Fruit fly (Drosophila melanogaster): ENCODE results near the gene CG32982.

- TF ChIP-seq CG32121 (GFP tag; IDR thresholded peaks at IDR 0.05): no peak
- TF ChIP-seq Snoo (tag; optimal IDR thresholded peaks at IDR 0.05): no peak
- TF ChIP-seq Pif1B (GFP tag; optimal IDR thresholded peaks at IDR 0.05): no peak
- no peak for TF ChIP-seq CG13204 (GFP tag; optimal IDR thresholded peaks at IDR 0.05)
- TF ChIP-seq rn (GFP tag; IDR thresholded peaks at IDR 0.05): no peak
- no peak for TF ChIP-seq fd96Ca (GFP tag; IDR thresholded peaks at IDR 0.05)
- no peak for TF ChIP-seq CG8301 (tag; optimal IDR thresholded peaks at IDR 0.05)
- TF ChIP-seq Pif1A (GFP tag; optimal IDR thresholded peaks at IDR 0.05): no peak
- no peak for TF ChIP-seq CG10348 (GFP tag; IDR thresholded peaks at IDR 0.05)
- no peak for TF ChIP-seq gl (tag; optimal IDR thresholded peaks at IDR 0.05)
- TF ChIP-seq CG15710 (tag; optimal IDR thresholded peaks at IDR 0.05): no peak
Observed at dm6 chr2L:9173343-9173742, 47.8 kb downstream of the CG32982 start.
